Fruit fly (Drosophila melanogaster): ENCODE data around the gene VhaAC39-2.

DNA sequence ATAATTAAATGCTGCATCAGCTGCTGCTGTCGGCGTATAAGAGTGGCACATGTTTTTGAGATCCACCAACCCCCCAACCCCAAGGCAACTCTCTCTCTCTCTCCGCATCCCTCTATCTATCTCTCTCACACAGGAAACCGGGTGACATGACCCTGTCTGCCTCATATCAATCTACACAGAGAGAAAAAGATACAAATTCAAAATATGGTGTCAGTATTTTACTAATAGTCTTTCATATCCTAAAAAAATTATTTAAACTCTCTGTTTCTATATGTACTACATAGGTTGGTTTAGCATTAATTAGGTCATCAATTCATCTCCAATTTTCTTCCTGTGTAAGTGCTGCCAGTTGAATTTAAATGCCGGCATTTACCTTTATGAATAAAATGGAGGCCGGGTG, 16.3 kb upstream of the VhaAC39-2 start:
- no peak for TF ChIP-seq Sin3A (optimal IDR thresholded peaks at IDR 0.05)
- no peak for TF ChIP-seq psq (optimal IDR thresholded peaks at IDR 0.05)
- TF ChIP-seq insv (optimal IDR thresholded peaks at IDR 0.05): no peak
- TF ChIP-seq Myc (optimal IDR thresholded peaks at IDR 0.05): no peak
- no peak for TF ChIP-seq h (optimal IDR thresholded peaks at IDR 0.05)
- TF ChIP-seq ttk (optimal IDR thresholded peaks at IDR 0.05): no peak
